Fruit fly (Drosophila melanogaster) whole organism, embryonic: ENCODE measurements around the gene eIF2Bepsilon.

Experiments
- CG10462 ChIP-seq: fragments of 200-800 bp; sonication (Bioruptor generic); optimal IDR thresholded peaks from 2 replicates; lab custom pipeline; 2016; ENCODE audit warnings: missing biosample characterization, missing genetic modification characterization
- CG11504 ChIP-seq: fragments of 200-800 bp; sonication (Bioruptor generic); optimal IDR thresholded peaks from 3 replicates; lab custom pipeline; 2019; ENCODE audit warnings: missing biosample characterization, mild to moderate bottlenecking, missing genetic modification characterization, moderate library complexity
- CG11696 ChIP-seq: fragments of 200-800 bp; sonication (Bioruptor generic); IDR thresholded peaks from 2 replicates; pipeline ENCODE4 v1.3.6; 2022; ENCODE audit warnings: missing biosample characterization, missing genetic modification characterization
- CG14014 ChIP-seq: fragments of 200-800 bp; sonication (Bioruptor generic); IDR thresholded peaks from 2 replicates; pipeline ENCODE4 v1.3.6; 2022; ENCODE audit warnings: missing biosample characterization, missing genetic modification characterization
- CG14050 ChIP-seq: fragments of 200-800 bp; sonication (Bioruptor generic); IDR thresholded peaks from 3 replicates; pipeline ENCODE4 v1.3.6; 2022; ENCODE audit warnings: missing biosample characterization, missing genetic modification characterization
- CG14710 ChIP-seq: fragments of 200-800 bp; sonication (Bioruptor generic); optimal IDR thresholded peaks from 3 replicates; lab custom pipeline; 2019; ENCODE audit warnings: missing biosample characterization, mild to moderate bottlenecking, missing genetic modification characterization, moderate library complexity
- CG15011 ChIP-seq: fragments of 200-800 bp; sonication (Bioruptor generic); optimal IDR thresholded peaks from 3 replicates; lab custom pipeline; 2018; ENCODE audit warnings: missing biosample characterization, mild to moderate bottlenecking, missing genetic modification characterization
- CG15514 ChIP-seq: fragments of 200-800 bp; sonication (Bioruptor generic); optimal IDR thresholded peaks from 3 replicates; lab custom pipeline; 2017; ENCODE audit warnings: missing biosample characterization, missing genetic modification characterization, mild to moderate bottlenecking, moderate library complexity, missing genetic modification reagents
- CG1603 ChIP-seq: fragments of 200-800 bp; sonication (Bioruptor generic); optimal IDR thresholded peaks from 2 replicates; lab custom pipeline; 2019; ENCODE audit warnings: missing biosample characterization, mild to moderate bottlenecking, missing genetic modification characterization, moderate library complexity
- CG17385 ChIP-seq: fragments of 200-800 bp; sonication (Bioruptor generic); optimal IDR thresholded peaks from 3 replicates; lab custom pipeline; 2018; ENCODE audit warnings: missing biosample characterization, mild to moderate bottlenecking, missing genetic modification characterization
- CG18599 ChIP-seq: fragments of 200-800 bp; sonication (Bioruptor generic); optimal IDR thresholded peaks from 3 replicates; lab custom pipeline; 2017; ENCODE audit warnings: missing biosample characterization, missing genetic modification characterization, mild to moderate bottlenecking, moderate library complexity, missing genetic modification reagents
- CG31365 ChIP-seq: fragments of 200-800 bp; sonication (Bioruptor generic); optimal IDR thresholded peaks from 2 replicates; lab custom pipeline; 2018; ENCODE audit warnings: missing biosample characterization, mild to moderate bottlenecking, missing genetic modification characterization
- CG32772 ChIP-seq: fragments of 200-800 bp; sonication (Bioruptor generic); IDR thresholded peaks from 2 replicates; pipeline ENCODE4 v1.3.6; 2022; ENCODE audit warnings: missing biosample characterization, missing genetic modification characterization
- CG43689 ChIP-seq: fragments of 200-800 bp; sonication (Bioruptor generic); IDR thresholded peaks from 2 replicates; pipeline ENCODE4 v1.3.6; 2022; ENCODE audit warnings: missing biosample characterization, missing genetic modification characterization
- CG4424 ChIP-seq: fragments of 200-800 bp; sonication (Bioruptor generic); optimal IDR thresholded peaks from 3 replicates; lab custom pipeline; 2016; ENCODE audit warnings: missing biosample characterization, missing genetic modification characterization
- CG4854 ChIP-seq: fragments of 200-800 bp; sonication (Bioruptor generic); optimal IDR thresholded peaks from 2 replicates; lab custom pipeline; 2016; ENCODE audit warnings: missing biosample characterization, missing genetic modification characterization, inconsistent platforms
- CG8765 ChIP-seq: fragments of 200-800 bp; sonication (Bioruptor generic); IDR thresholded peaks from 2 replicates; pipeline ENCODE4 v1.3.6; 2022; ENCODE audit warnings: missing biosample characterization, missing genetic modification characterization
- CHES-1-like ChIP-seq: fragments of 200-800 bp; sonication (Bioruptor generic); optimal IDR thresholded peaks from 2 replicates; lab custom pipeline; 2016; ENCODE audit warnings: missing biosample characterization, missing genetic modification characterization
- CTCF ChIP-seq: fragments of 200-800 bp; sonication (Bioruptor generic); optimal IDR thresholded peaks from 2 replicates; lab custom pipeline; 2017; ENCODE audit warnings: missing biosample characterization, mild to moderate bottlenecking, missing genetic modification characterization, moderate library complexity
- D19B ChIP-seq: fragments of 200-800 bp; sonication (Bioruptor generic); optimal IDR thresholded peaks from 2 replicates; lab custom pipeline; 2017; ENCODE audit warnings: missing biosample characterization, mild to moderate bottlenecking, missing genetic modification characterization
- Dip3 ChIP-seq: fragments of 200-800 bp; sonication (Bioruptor generic); optimal IDR thresholded peaks from 3 replicates; lab custom pipeline; 2016; ENCODE audit warnings: missing biosample characterization, missing genetic modification characterization
- Gug ChIP-seq: fragments of 200-800 bp; sonication (Bioruptor generic); IDR thresholded peaks from 4 replicates; pipeline ENCODE4 v1.3.6; 2022; ENCODE audit warnings: missing biosample characterization, missing genetic modification characterization
- HLH4C ChIP-seq: fragments of 200-800 bp; sonication (Bioruptor generic); IDR thresholded peaks from 3 replicates; pipeline ENCODE4 v1.3.6; 2022; ENCODE audit warnings: missing biosample characterization, missing genetic modification characterization; ENCODE audit not compliant: partially characterized antibody
- Lhr ChIP-seq: fragments of 200-800 bp; sonication (Bioruptor generic); optimal IDR thresholded peaks from 3 replicates; lab custom pipeline; 2017; ENCODE audit warnings: mild to moderate bottlenecking, missing biosample characterization, missing genetic modification reagents, missing genetic modification characterization
- MESR4 ChIP-seq: fragments of 200-800 bp; sonication (Bioruptor generic); optimal IDR thresholded peaks from 2 replicates; lab custom pipeline; 2018; ENCODE audit warnings: missing biosample characterization, mild to moderate bottlenecking, missing genetic modification characterization, moderate library complexity
- Med ChIP-seq: fragments of 200-800 bp; sonication (Bioruptor generic); peaks from one replicate; lab custom pipeline; 2016; ENCODE audit warnings: missing biosample characterization, missing genetic modification characterization, mild to moderate bottlenecking, inconsistent platforms, moderate library complexity
- NfI ChIP-seq: fragments of 200-800 bp; sonication (Bioruptor generic); optimal IDR thresholded peaks from 3 replicates; lab custom pipeline; 2018; ENCODE audit warnings: missing biosample characterization, mild to moderate bottlenecking, missing genetic modification characterization, moderate library complexity
- Oaz ChIP-seq: fragments of 200-800 bp; sonication (Bioruptor generic); IDR thresholded peaks from 2 replicates; pipeline ENCODE4 v1.3.6; 2022; ENCODE audit warnings: missing biosample characterization, missing genetic modification characterization
- Opbp ChIP-seq: fragments of 200-800 bp; sonication (Bioruptor generic); IDR thresholded peaks from 3 replicates; pipeline ENCODE4 v1.3.6; 2022; ENCODE audit warnings: missing biosample characterization, missing genetic modification characterization; ENCODE audit not compliant: partially characterized antibody
- Ptx1 ChIP-seq: fragments of 200-800 bp; sonication (Bioruptor generic); IDR thresholded peaks from 2 replicates; pipeline ENCODE4 v1.3.6; 2022; ENCODE audit warnings: missing biosample characterization, missing genetic modification characterization
- Rx ChIP-seq: fragments of 200-800 bp; sonication (Bioruptor generic); IDR thresholded peaks from 2 replicates; pipeline ENCODE4 v1.3.6; 2022; ENCODE audit warnings: missing biosample characterization, missing genetic modification characterization
- Spps ChIP-seq: fragments of 200-800 bp; sonication (Bioruptor generic); optimal IDR thresholded peaks from 2 replicates; lab custom pipeline; 2018; ENCODE audit warnings: missing biosample characterization, mild to moderate bottlenecking, missing genetic modification characterization
- Xbp1 ChIP-seq: fragments of 200-800 bp; sonication (Bioruptor generic); optimal IDR thresholded peaks from 3 replicates; lab custom pipeline; 2016; ENCODE audit warnings: missing biosample characterization, mild to moderate bottlenecking, missing genetic modification characterization
- ash1 ChIP-seq: fragments of 200-800 bp; sonication (Bioruptor generic); optimal IDR thresholded peaks from 2 replicates; lab custom pipeline; 2018; ENCODE audit warnings: missing biosample characterization, mild to moderate bottlenecking, missing genetic modification characterization
- dimm ChIP-seq: fragments of 200-800 bp; sonication (Bioruptor generic); IDR thresholded peaks from 2 replicates; pipeline ENCODE4 v1.3.6; 2022; ENCODE audit warnings: missing biosample characterization, missing genetic modification characterization
- dm ChIP-seq: fragments of 200-800 bp; sonication (Bioruptor generic); optimal IDR thresholded peaks from 3 replicates; lab custom pipeline; 2016; ENCODE audit warnings: missing biosample characterization, missing genetic modification characterization
- dysf ChIP-seq: fragments of 200-800 bp; sonication (Bioruptor generic); IDR thresholded peaks from 3 replicates; pipeline ENCODE4 v1.3.6; 2022; ENCODE audit warnings: missing biosample characterization, missing genetic modification characterization
- fd102C ChIP-seq: fragments of 200-800 bp; sonication (Bioruptor generic); optimal IDR thresholded peaks from 2 replicates; lab custom pipeline; 2018; ENCODE audit warnings: missing biosample characterization, mild to moderate bottlenecking, missing genetic modification characterization, moderate library complexity
- gcm ChIP-seq: fragments of 200-800 bp; sonication (Bioruptor generic); optimal IDR thresholded peaks from 2 replicates; lab custom pipeline; 2019; ENCODE audit warnings: missing biosample characterization, mild to moderate bottlenecking, missing genetic modification characterization, moderate library complexity
- gcm2 ChIP-seq: fragments of 200-800 bp; sonication (Bioruptor generic); optimal IDR thresholded peaks from 2 replicates; lab custom pipeline; 2016; ENCODE audit warnings: missing biosample characterization, missing genetic modification characterization
- grn ChIP-seq: fragments of 200-800 bp; sonication (Bioruptor generic); optimal IDR thresholded peaks from 3 replicates; lab custom pipeline; 2017; ENCODE audit warnings: missing biosample characterization, missing genetic modification characterization
- klu ChIP-seq: fragments of 200-800 bp; sonication (Bioruptor generic); IDR thresholded peaks from 2 replicates; pipeline ENCODE4 v1.3.6; 2022; ENCODE audit warnings: missing biosample characterization, missing genetic modification characterization
- lov ChIP-seq, 2 experiments: fragments of 200-800 bp in 1 of 2; fragments of >200 bp in 1 of 2; sonication (Bioruptor generic) in 1 of 2; IDR thresholded peaks in 1 of 2; optimal IDR thresholded peaks in 1 of 2; 2 replicates in 1 of 2; 3 replicates in 1 of 2; pipeline versions ENCODE4 v1.3.6 to Lab custom; 2017 to 2022; ENCODE audit warnings: missing biosample characterization in 1 of 2, missing genetic modification characterization in 1 of 2
- rib ChIP-seq: fragments of 200-800 bp; sonication (Bioruptor generic); IDR thresholded peaks from 2 replicates; pipeline ENCODE4 v1.3.6; 2022; ENCODE audit warnings: missing biosample characterization, missing genetic modification characterization
- sd ChIP-seq: fragments of 200-800 bp; sonication (Bioruptor generic); optimal IDR thresholded peaks from 3 replicates; lab custom pipeline; 2018; ENCODE audit warnings: missing biosample characterization, mild to moderate bottlenecking, missing genetic modification characterization, moderate library complexity
- sens ChIP-seq: fragments of 200-800 bp; sonication (Bioruptor generic); peaks from one replicate; lab custom pipeline; 2016; ENCODE audit warnings: missing biosample characterization, missing genetic modification characterization
- seq ChIP-seq: fragments of 200-800 bp; sonication (Bioruptor generic); IDR thresholded peaks from 2 replicates; pipeline ENCODE4 v1.3.6; 2022; ENCODE audit warnings: missing biosample characterization, missing genetic modification characterization
- sima ChIP-seq: fragments of 200-800 bp; sonication (Bioruptor generic); optimal IDR thresholded peaks from 2 replicates; lab custom pipeline; 2016; ENCODE audit warnings: missing biosample characterization, missing genetic modification characterization
- sna ChIP-seq: fragments of 200-800 bp; sonication (Bioruptor generic); IDR thresholded peaks from 2 replicates; pipeline ENCODE4 v1.3.6; 2022; ENCODE audit warnings: missing biosample characterization, missing genetic modification characterization; ENCODE audit not compliant: partially characterized antibody
- tup ChIP-seq: fragments of 200-800 bp; sonication (Bioruptor generic); optimal IDR thresholded peaks from 2 replicates; lab custom pipeline; 2016; ENCODE audit warnings: missing biosample characterization, mild to moderate bottlenecking, missing genetic modification characterization, moderate library complexity
- zfh2 ChIP-seq: fragments of 200-800 bp; sonication (Bioruptor generic); optimal IDR thresholded peaks from 2 replicates; lab custom pipeline; 2016; ENCODE audit warnings: missing biosample characterization, missing genetic modification characterization

eIF2Bepsilon gene

DNA sequence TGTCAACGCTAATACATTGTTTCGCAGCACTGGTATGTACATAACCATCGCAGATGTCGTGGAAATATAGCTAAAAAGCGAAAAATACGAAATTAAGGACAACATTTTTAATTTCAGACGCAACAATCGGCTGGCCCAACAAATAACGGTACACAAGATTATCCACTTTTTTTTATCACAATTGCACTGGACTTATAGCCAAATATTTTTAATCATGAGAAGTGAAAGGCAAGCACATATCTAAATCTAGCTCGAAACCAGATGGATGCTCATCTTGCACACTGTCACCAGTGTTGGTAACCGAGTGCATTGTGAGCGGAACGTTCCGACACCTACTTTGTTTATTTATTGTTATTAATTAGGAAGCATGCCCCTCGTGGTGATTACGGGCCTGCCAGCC is 17.3 kb upstream of the eIF2Bepsilon start, which contains the start of the genes CG3857 and CG3587:
TSS of gene CG3857 (minus strand) at position 21 of the 400 bp plus-strand sequence.
TSS of gene CG3587 (plus strand) at position 288 of the 400 bp plus-strand sequence.
- TF ChIP-seq gcm2 (GFP tag; lab: Kevin White, UChicago) (peak; percentile 59), tup (GFP tag; lab: Kevin White, UChicago) (peak; percentile 2), Lhr (peak; percentile 25), CG8765 (peak; percentile 58), CG11504 (peak; percentile 64), CG31365 (tag; lab: Kevin White, UChicago) (no peak), CG14050 (GFP tag; lab: Robert Waterston, UW) (peak; percentile 53; the same call in 1 of the 3 replicates), CG32772 (GFP tag; lab: Robert Waterston, UW) (peak; percentile 80), Opbp (GFP tag; lab: Robert Waterston, UW) (no peak), CG43689 (GFP tag; lab: Robert Waterston, UW) (no peak), MESR4 (GFP tag; lab: Kevin White, UChicago) (peak; percentile 40), dimm (GFP tag; lab: Robert Waterston, UW) (no peak), Rx (GFP tag; lab: Robert Waterston, UW) (peak; percentile 45; the same call in 1 of the 2 replicates), D19B (GFP tag; lab: Kevin White, UChicago) (peak; percentile 48), grn (no peak), CG17385 (GFP tag; lab: Kevin White, UChicago) (peak; percentile 58), dysf (GFP tag; lab: Robert Waterston, UW) (peak; percentile 74), Oaz (GFP tag; lab: Robert Waterston, UW) (no peak), klu (peak; percentile 57; the same call in 1 of the 2 replicates), CG11696 (GFP tag; lab: Robert Waterston, UW) (no peak), Dip3 (peak; percentile 78), gcm (GFP tag; lab: Kevin White, UChicago) (peak; percentile 27), sd (peak; percentile 68), zfh2 (GFP tag; lab: Kevin White, UChicago) (peak; percentile 92), HLH4C (GFP tag; lab: Robert Waterston, UW) (no peak), Ptx1 (GFP tag; lab: Robert Waterston, UW) (peak; percentile 79), fd102C (peak; percentile 35), CG15514 (GFP tag; lab: Kevin White, UChicago) (peak; percentile 82), lov (optimal IDR thresholded peaks at IDR 0.05; lab: Kevin White, UChicago) (no peak), lov (GFP tag; IDR thresholded peaks at IDR 0.05; lab: Robert Waterston, UW) (0 out of 3 replicates have a peak, but pooled peaks have one; percentile 43), Med (peak; percentile 97), CG4424 (GFP tag; lab: Kevin White, UChicago) (peak; percentile 55), CG18599 (GFP tag; lab: Kevin White, UChicago) (peak; percentile 73), CG1603 (tag; lab: Kevin White, UChicago) (peak; percentile 75), CG4854 (GFP tag; lab: Kevin White, UChicago) (peak; percentile 28), CHES-1-like (GFP tag; lab: Kevin White, UChicago) (peak; percentile 88), CG10462 (GFP tag; lab: Kevin White, UChicago) (peak; percentile 62), ash1 (no peak), Xbp1 (GFP tag; lab: Kevin White, UChicago) (peak; percentile 82), CG14710 (tag; lab: Kevin White, UChicago) (peak; percentile 66), CG14014 (GFP tag; lab: Robert Waterston, UW) (peak; percentile 71), sna (no peak), Spps (tag; lab: Kevin White, UChicago) (no peak), seq (GFP tag; lab: Robert Waterston, UW) (0 out of 2 replicates have a peak, but pooled peaks have one; percentile 21), sima (GFP tag; lab: Kevin White, UChicago) (no peak), Gug (GFP tag; lab: Robert Waterston, UW) (peak; percentile 67; the same call in 3 of the 4 replicates), CTCF (GFP tag; lab: Kevin White, UChicago) (no peak), NfI (GFP tag; lab: Kevin White, UChicago) (peak; percentile 71), CG15011 (GFP tag; lab: Kevin White, UChicago) (peak; percentile 28), sens (peak; percentile 95), rib (GFP tag; lab: Robert Waterston, UW) (no peak), dm (GFP tag; lab: Kevin White, UChicago) (peak; percentile 88)
